Worm (Caenorhabditis elegans) whole organism, L4 larva: Measurements from ENCODE around the gene F27B3.6.

ENCODE experiments used
- D1046.2 ChIP-seq: fragments of 200-800 bp; sonication (Bioruptor generic); IDR thresholded peaks from 2 replicates; pipeline ENCODE4 v1.3.6; 2022; ENCODE audit warnings: missing genetic modification characterization, missing compliant biosample characterization
- F10B5.3 ChIP-seq: sonication (generic microtip); optimal IDR thresholded peaks from 2 replicates; lab custom pipeline; 2016; ENCODE audit warnings: mild to moderate bottlenecking, missing genetic modification characterization, missing compliant biosample characterization
- F44E2.7 ChIP-seq: fragments of 200-800 bp; sonication (Bioruptor generic); IDR thresholded peaks from 2 replicates; pipeline ENCODE4 v2.1.2; 2022; ENCODE audit warnings: missing genetic modification characterization, missing compliant biosample characterization
- T20F7.1 ChIP-seq: fragments of 200-800 bp; sonication (Bioruptor generic); optimal IDR thresholded peaks from 2 replicates; lab custom pipeline; 2018; ENCODE audit warnings: mild to moderate bottlenecking, missing genetic modification characterization, missing compliant biosample characterization
- Y105C5A.15 ChIP-seq: fragments of 200-800 bp; sonication (Bioruptor generic); IDR thresholded peaks from 2 replicates; pipeline ENCODE4 v1.3.6; 2022; ENCODE audit warnings: missing genetic modification characterization, missing compliant biosample characterization
- Y75B8A.6 ChIP-seq: fragments of 200-800 bp; sonication (Bioruptor generic); IDR thresholded peaks from 2 replicates; pipeline ENCODE4 v1.3.6; 2022; ENCODE audit warnings: missing genetic modification reagents, missing genetic modification characterization, missing compliant biosample characterization
- ZK546.5 ChIP-seq, 2 experiments: sonication (generic microtip); optimal IDR thresholded peaks; 2 replicates each; lab custom pipeline; 2017; ENCODE audit warnings: missing biosample characterization in 2 of 2, missing genetic modification characterization in 2 of 2
- aha-1 ChIP-seq: fragments of 150-350 bp; peaks from one replicate; lab custom pipeline; 2014; ENCODE audit warnings: missing biosample characterization, missing genetic modification characterization
- ama-1 ChIP-seq: fragments of 150-350 bp; optimal IDR thresholded peaks from 2 replicates; lab custom pipeline; 2014; ENCODE audit warnings: inconsistent platforms, mixed read lengths
- ceh-20 ChIP-seq: fragments of 200-800 bp; sonication (Bioruptor generic); IDR thresholded peaks from 2 replicates; pipeline ENCODE4 v1.3.6; 2022; ENCODE audit warnings: missing genetic modification reagents, missing genetic modification characterization, missing compliant biosample characterization
- ceh-44 ChIP-seq: fragments of 200-800 bp; sonication (Bioruptor generic); IDR thresholded peaks from 2 replicates; pipeline ENCODE4 v1.3.6; 2022; ENCODE audit warnings: missing genetic modification reagents, missing genetic modification characterization, missing compliant biosample characterization
- ceh-62 ChIP-seq: sonication (generic microtip); optimal IDR thresholded peaks from 2 replicates; lab custom pipeline; 2017; ENCODE audit warnings: missing biosample characterization, missing genetic modification characterization
- daf-12 ChIP-seq: fragments of 150-350 bp; optimal IDR thresholded peaks from 2 replicates; lab custom pipeline; 2014; ENCODE audit warnings: missing biosample characterization, missing genetic modification reagents, missing genetic modification characterization
- daf-16 ChIP-seq, 3 experiments: sonication (generic microtip); optimal IDR thresholded peaks; 2 replicates each; lab custom pipeline; 2016 to 2017; ENCODE audit warnings: missing genetic modification characterization in 3 of 3, missing genetic modification reagents in 3 of 3, mild to moderate bottlenecking in 2 of 3, missing compliant biosample characterization in 2 of 3, missing biosample characterization in 1 of 3, moderate library complexity in 1 of 3
- dve-1 ChIP-seq: sonication (generic microtip); optimal IDR thresholded peaks from 2 replicates; lab custom pipeline; 2017; ENCODE audit warnings: antibody characterized with exemption, mild to moderate bottlenecking, missing genetic modification characterization, missing compliant biosample characterization; ENCODE audit not compliant: insufficient read depth
- egl-27 ChIP-seq: sonication (generic microtip); optimal IDR thresholded peaks from 3 replicates; lab custom pipeline; 2017; ENCODE audit warnings: missing biosample characterization, missing genetic modification reagents, missing genetic modification characterization
- egl-43 ChIP-seq: fragments of 200-800 bp; sonication (Bioruptor generic); IDR thresholded peaks from 2 replicates; pipeline ENCODE4 v1.3.6; 2022; ENCODE audit warnings: missing genetic modification reagents, missing genetic modification characterization, missing compliant biosample characterization
- hif-1 ChIP-seq, 2 experiments: sonication (generic microtip); optimal IDR thresholded peaks; 2 replicates each; lab custom pipeline; 2016 to 2017; ENCODE audit warnings: missing compliant biosample characterization in 2 of 2, missing genetic modification characterization in 2 of 2, missing genetic modification reagents in 2 of 2, missing genotype in 2 of 2, mild to moderate bottlenecking in 1 of 2
- hlh-11 ChIP-seq: fragments of 200-800 bp; sonication (Bioruptor generic); optimal IDR thresholded peaks from 2 replicates; lab custom pipeline; 2018; ENCODE audit warnings: mild to moderate bottlenecking, missing genetic modification characterization, missing compliant biosample characterization
- jun-1 ChIP-seq: fragments of 150-350 bp; optimal IDR thresholded peaks from 2 replicates; lab custom pipeline; 2014; ENCODE audit warnings: missing biosample characterization, missing genetic modification reagents, missing genetic modification characterization
- lim-7 ChIP-seq: fragments of 200-800 bp; sonication (Bioruptor generic); IDR thresholded peaks from 2 replicates; pipeline ENCODE4 v1.3.6; 2022; ENCODE audit warnings: missing genetic modification characterization, missing compliant biosample characterization
- lin-15B ChIP-seq: fragments of 150-350 bp; sonication (generic microtip); optimal IDR thresholded peaks from 3 replicates; lab custom pipeline; 2014; ENCODE audit warnings: missing biosample characterization, missing genetic modification characterization
- lin-39 ChIP-seq: fragments of 150-350 bp; optimal IDR thresholded peaks from 2 replicates; lab custom pipeline; 2014; ENCODE audit warnings: missing biosample characterization, missing genetic modification reagents, missing genetic modification characterization
- lir-3 ChIP-seq: sonication (generic microtip); optimal IDR thresholded peaks from 2 replicates; lab custom pipeline; 2016; ENCODE audit warnings: mild to moderate bottlenecking, missing genetic modification characterization, missing compliant biosample characterization
- lsy-2 ChIP-seq, 2 experiments: fragments of 150-350 bp in 1 of 2; sonication (generic microtip) in 1 of 2; optimal IDR thresholded peaks; 2 replicates each; lab custom pipeline; 2014 to 2017; ENCODE audit warnings: missing biosample characterization in 2 of 2, missing genetic modification characterization in 2 of 2
- nhr-10 ChIP-seq: fragments of 150-350 bp; optimal IDR thresholded peaks from 2 replicates; lab custom pipeline; 2014; ENCODE audit warnings: missing biosample characterization, missing genetic modification characterization
- nhr-102 ChIP-seq: sonication (generic microtip); optimal IDR thresholded peaks from 2 replicates; lab custom pipeline; 2016; ENCODE audit warnings: mild to moderate bottlenecking, missing genetic modification characterization, moderate library complexity, missing compliant biosample characterization
- nhr-111 ChIP-seq: fragments of 200-800 bp; sonication (Bioruptor generic); optimal IDR thresholded peaks from 2 replicates; lab custom pipeline; 2018; ENCODE audit warnings: mild to moderate bottlenecking, missing genetic modification characterization, missing compliant biosample characterization
- nhr-25 ChIP-seq: sonication (generic microtip); optimal IDR thresholded peaks from 2 replicates; lab custom pipeline; 2017; ENCODE audit warnings: missing genetic modification characterization, mild to moderate bottlenecking, missing compliant biosample characterization, antibody characterized with exemption, moderate library complexity, borderline replicate concordance; ENCODE audit not compliant: insufficient read depth
- nhr-28 ChIP-seq: fragments of 150-350 bp; optimal IDR thresholded peaks from 2 replicates; lab custom pipeline; 2014; ENCODE audit warnings: missing biosample characterization, missing genetic modification characterization
- nhr-41 ChIP-seq: fragments of 200-800 bp; sonication (Bioruptor generic); IDR thresholded peaks from 2 replicates; pipeline ENCODE4 v1.3.6; 2022; ENCODE audit warnings: missing genetic modification reagents, missing genetic modification characterization, missing compliant biosample characterization
- nhr-48 ChIP-seq: sonication (generic microtip); optimal IDR thresholded peaks from 2 replicates; lab custom pipeline; 2016; ENCODE audit warnings: mild to moderate bottlenecking, missing genetic modification characterization, missing compliant biosample characterization
- nhr-77 ChIP-seq: fragments of 150-350 bp; optimal IDR thresholded peaks from 2 replicates; lab custom pipeline; 2014; ENCODE audit warnings: missing biosample characterization, missing genetic modification characterization
- pha-4 ChIP-seq, 2 experiments: fragments of 150-350 bp in 1 of 2; fragments of 200-800 bp in 1 of 2; sonication (Bioruptor generic) in 1 of 2; IDR thresholded peaks in 1 of 2; optimal IDR thresholded peaks in 1 of 2; 2 replicates each; pipeline versions ENCODE4 v1.3.6 to Lab custom; 2014 to 2022; ENCODE audit warnings: missing genetic modification characterization in 2 of 2, missing genetic modification reagents in 2 of 2, missing biosample characterization in 1 of 2, missing compliant biosample characterization in 1 of 2
- pqm-1 ChIP-seq: sonication (generic microtip); optimal IDR thresholded peaks from 2 replicates; lab custom pipeline; 2017; ENCODE audit warnings: missing biosample characterization, missing genetic modification characterization
- sdz-12 ChIP-seq: fragments of 200-800 bp; sonication (Bioruptor generic); optimal IDR thresholded peaks from 2 replicates; lab custom pipeline; 2018; ENCODE audit warnings: mild to moderate bottlenecking, missing genetic modification characterization, missing compliant biosample characterization
- set-16 ChIP-seq: fragments of 200-800 bp; sonication (Bioruptor generic); IDR thresholded peaks from 2 replicates; pipeline ENCODE4 v1.3.6; 2022; ENCODE audit warnings: missing genetic modification reagents, missing genetic modification characterization, missing compliant biosample characterization
- tag-97 ChIP-seq: fragments of 200-800 bp; sonication (Bioruptor generic); IDR thresholded peaks from 2 replicates; pipeline ENCODE4 v1.3.6; 2022; ENCODE audit warnings: missing genetic modification characterization, missing compliant biosample characterization
- tra-1 ChIP-seq: fragments of 200-800 bp; sonication (Bioruptor generic); IDR thresholded peaks from 2 replicates; pipeline ENCODE4 v1.3.6; 2022; ENCODE audit warnings: missing genetic modification reagents, missing genetic modification characterization, missing compliant biosample characterization
- zfp-2 ChIP-seq: sonication (generic microtip); optimal IDR thresholded peaks from 2 replicates; lab custom pipeline; 2016; ENCODE audit warnings: mild to moderate bottlenecking, missing genetic modification characterization, missing compliant biosample characterization
- zip-11 ChIP-seq: fragments of 200-800 bp; sonication (Bioruptor generic); IDR thresholded peaks from 2 replicates; pipeline ENCODE4 v1.3.6; 2022; ENCODE audit warnings: missing genetic modification characterization, missing compliant biosample characterization
- ztf-7 ChIP-seq: fragments of 150-350 bp; optimal IDR thresholded peaks from 2 replicates; lab custom pipeline; 2014; ENCODE audit warnings: missing biosample characterization, missing genetic modification characterization

F27B3.6 gene

DNA sequence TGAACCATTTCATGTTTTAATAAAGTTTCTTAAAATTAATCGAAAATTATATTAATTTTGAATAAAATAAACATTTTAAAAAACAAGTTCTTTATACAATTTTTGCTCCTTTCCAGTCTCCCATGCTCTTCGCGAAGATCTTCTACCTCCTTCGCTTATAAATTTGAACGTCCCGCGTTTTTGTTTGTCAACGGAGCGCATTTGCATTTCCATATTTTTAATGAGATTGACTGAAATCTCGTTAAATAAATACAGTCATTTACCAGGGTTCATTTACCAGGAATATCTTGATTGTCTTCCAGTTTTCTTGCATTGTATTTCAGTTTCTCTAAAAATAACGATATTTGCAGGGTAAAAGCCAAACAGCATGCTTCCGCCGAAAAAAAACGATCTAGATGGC, 36.7 kb upstream of the F27B3.6 start, which contains the start of gene cmtr-2 (continued):
- TF ChIP-seq jun-1 (no peak), daf-12 (tag; lab: Kevin White, UChicago) (no peak), hif-1 (tag; optimal IDR thresholded peaks at IDR 0.05; lab: Kevin White, UChicago) (no peak), aha-1 (peak; percentile 97), sdz-12 (GFP tag; lab: Kevin White, UChicago) (no peak), ZK546.5 (tag; optimal IDR thresholded peaks at IDR 0.05; lab: Kevin White, UChicago) (no peak), Y105C5A.15 (GFP tag; lab: Robert Waterston, UW) (no peak), lsy-2 (tag; optimal IDR thresholded peaks at IDR 0.05; lab: Kevin White, UChicago) (peak in 1 of 2 experiments; percentile 70), nhr-41 (no peak), egl-43 (no peak), lin-15B (tag; lab: Kevin White, UChicago) (no peak), nhr-77 (tag; lab: Kevin White, UChicago) (no peak), ama-1 (no peak), D1046.2 (no peak), pha-4 (GFP tag; IDR thresholded peaks at IDR 0.05; lab: Robert Waterston, UW) (no peak), pha-4 (tag; optimal IDR thresholded peaks at IDR 0.05; lab: Kevin White, UChicago) (no peak), zip-11 (GFP tag; lab: Robert Waterston, UW) (no peak), zfp-2 (no peak), dve-1 (peak; percentile 50), nhr-25 (tag; lab: Kevin White, UChicago) (no peak), F10B5.3 (no peak), tra-1 (no peak), nhr-102 (tag; lab: Kevin White, UChicago) (no peak), ceh-62 (tag; lab: Kevin White, UChicago) (no peak), lim-7 (GFP tag; lab: Robert Waterston, UW) (no peak), set-16 (no peak), tag-97 (GFP tag; lab: Robert Waterston, UW) (no peak), Y75B8A.6 (GFP tag; lab: Robert Waterston, UW) (no peak), lir-3 (tag; lab: Kevin White, UChicago) (no peak), F44E2.7 (no peak)

ce11 chrIII:6612282-6612681, 33.9 kb upstream of the F27B3.6 start, which contains the start of gene ctsa-4.2:
ctsa-4.2 (plus strand) TSS chrIII:6612528.
- TF ChIP-seq nhr-28 (tag; lab: Kevin White, UChicago), result peak; percentile 31
- no peak for TF ChIP-seq ceh-20 (GFP tag; lab: Robert Waterston, UW)
- TF ChIP-seq daf-16 (GFP tag; optimal IDR thresholded peaks at IDR 0.05; lab: Kevin White, UChicago), result no peak
- TF ChIP-seq daf-16 (tag; optimal IDR thresholded peaks at IDR 0.05; lab: Kevin White, UChicago), result peak; percentile 57
- no peak for TF ChIP-seq nhr-48 (tag; lab: Kevin White, UChicago)
- peak; percentile 59 for TF ChIP-seq dve-1
- TF ChIP-seq hlh-11, result peak; percentile 39
- TF ChIP-seq nhr-10 (tag; lab: Kevin White, UChicago), result no peak
- no peak for TF ChIP-seq Y105C5A.15 (GFP tag; lab: Robert Waterston, UW)
- no peak for TF ChIP-seq ZK546.5 (tag; optimal IDR thresholded peaks at IDR 0.05; lab: Kevin White, UChicago)
- no peak for TF ChIP-seq lin-39 (tag; lab: Kevin White, UChicago)
- no peak for TF ChIP-seq nhr-111
- peak; percentile 74 for TF ChIP-seq ztf-7
- TF ChIP-seq egl-27 (tag; lab: Kevin White, UChicago), result no peak
- no peak for TF ChIP-seq T20F7.1 (GFP tag; lab: Kevin White, UChicago)
- no peak for TF ChIP-seq ceh-44 (GFP tag; lab: Robert Waterston, UW)
- TF ChIP-seq jun-1, result no peak
- TF ChIP-seq pqm-1 (tag; lab: Kevin White, UChicago), result peak; percentile 81
